Worm (Caenorhabditis elegans) whole organism, L4 larva: ENCODE data around the gene dnc-2.
A peak's percentile ranks its signal among the peaks of the same experiment; 100 is the strongest.

Experiments used
- F37D6.2 ChIP-seq: sonication (generic microtip); optimal IDR thresholded peaks from 2 replicates; lab custom pipeline; 2016; ENCODE audit warnings: mild to moderate bottlenecking, missing genetic modification characterization, missing compliant biosample characterization
- F44E2.7 ChIP-seq: fragments of 200-800 bp; sonication (Bioruptor generic); IDR thresholded peaks from 2 replicates; pipeline ENCODE4 v2.1.2; 2022; ENCODE audit warnings: missing genetic modification characterization, missing compliant biosample characterization
- Y48G9A.11 ChIP-seq: fragments of 200-800 bp; sonication (Bioruptor generic); IDR thresholded peaks from 2 replicates; pipeline ENCODE4 v1.3.6; 2022; ENCODE audit warnings: missing genetic modification reagents, missing genetic modification characterization, missing compliant biosample characterization
- Y5F2A.4 ChIP-seq: fragments of 200-800 bp; sonication (Bioruptor generic); optimal IDR thresholded peaks from 2 replicates; lab custom pipeline; 2018; ENCODE audit warnings: mild to moderate bottlenecking, missing genetic modification characterization, missing compliant biosample characterization
- aly-2 ChIP-seq: sonication (generic microtip); optimal IDR thresholded peaks from 2 replicates; lab custom pipeline; 2018; ENCODE audit warnings: missing biosample characterization, missing genetic modification characterization
- attf-4 ChIP-seq: sonication (generic microtip); optimal IDR thresholded peaks from 3 replicates; lab custom pipeline; 2017; ENCODE audit warnings: missing biosample characterization, missing genetic modification characterization
- ceh-28 ChIP-seq: fragments of 150-350 bp; optimal IDR thresholded peaks from 2 replicates; lab custom pipeline; 2014; ENCODE audit warnings: missing biosample characterization, missing genetic modification reagents, missing genetic modification characterization
- ceh-32 ChIP-seq: sonication (generic microtip); optimal IDR thresholded peaks from 2 replicates; lab custom pipeline; 2016; ENCODE audit warnings: mild to moderate bottlenecking, missing genetic modification characterization, missing compliant biosample characterization; ENCODE audit not compliant: poor library complexity
- ceh-44 ChIP-seq: fragments of 200-800 bp; sonication (Bioruptor generic); IDR thresholded peaks from 2 replicates; pipeline ENCODE4 v1.3.6; 2022; ENCODE audit warnings: missing genetic modification reagents, missing genetic modification characterization, missing compliant biosample characterization
- ceh-62 ChIP-seq: sonication (generic microtip); optimal IDR thresholded peaks from 2 replicates; lab custom pipeline; 2017; ENCODE audit warnings: missing biosample characterization, missing genetic modification characterization
- ces-1 ChIP-seq: fragments of 150-350 bp; sonication (generic microtip); optimal IDR thresholded peaks from 4 replicates; lab custom pipeline; 2014; ENCODE audit warnings: missing biosample characterization, missing genetic modification reagents, missing genetic modification characterization
- cey-2 ChIP-seq: sonication (generic microtip); optimal IDR thresholded peaks from 3 replicates; lab custom pipeline; 2017; ENCODE audit warnings: missing genetic modification characterization, mild to moderate bottlenecking, missing compliant biosample characterization, antibody characterized with exemption, borderline replicate concordance; ENCODE audit not compliant: insufficient read depth
- ctbp-1 ChIP-seq: fragments of 200-800 bp; sonication (Bioruptor generic); IDR thresholded peaks from 2 replicates; pipeline ENCODE4 v1.3.6; 2022; ENCODE audit warnings: missing genetic modification reagents, missing genetic modification characterization, missing compliant biosample characterization
- daf-16 ChIP-seq, 3 experiments: sonication (generic microtip); optimal IDR thresholded peaks; 2 replicates each; lab custom pipeline; 2016 to 2017; ENCODE audit warnings: missing genetic modification characterization in 3 of 3, missing genetic modification reagents in 3 of 3, mild to moderate bottlenecking in 2 of 3, missing compliant biosample characterization in 2 of 3, missing biosample characterization in 1 of 3, moderate library complexity in 1 of 3
- daf-19 ChIP-seq: fragments of 200-800 bp; sonication (Bioruptor generic); conservative IDR thresholded peaks from 2 replicates; pipeline ENCODE4 v1.3.6; 2022; ENCODE audit warnings: missing genetic modification characterization, missing compliant biosample characterization
- dmd-6 ChIP-seq: fragments of 200-800 bp; sonication (Bioruptor generic); IDR thresholded peaks from 2 replicates; pipeline ENCODE4 v1.3.6; 2022; ENCODE audit warnings: missing genetic modification reagents, missing genetic modification characterization, missing compliant biosample characterization
- dmd-8 ChIP-seq: fragments of 200-800 bp; sonication (Bioruptor generic); IDR thresholded peaks from 2 replicates; pipeline ENCODE4 v1.3.6; 2022; ENCODE audit warnings: missing genetic modification characterization, missing compliant biosample characterization
- dve-1 ChIP-seq: sonication (generic microtip); optimal IDR thresholded peaks from 2 replicates; lab custom pipeline; 2017; ENCODE audit warnings: antibody characterized with exemption, mild to moderate bottlenecking, missing genetic modification characterization, missing compliant biosample characterization; ENCODE audit not compliant: insufficient read depth
- egl-27 ChIP-seq: sonication (generic microtip); optimal IDR thresholded peaks from 3 replicates; lab custom pipeline; 2017; ENCODE audit warnings: missing biosample characterization, missing genetic modification reagents, missing genetic modification characterization
- fos-1 ChIP-seq: fragments of 150-350 bp; optimal IDR thresholded peaks from 2 replicates; lab custom pipeline; 2014; ENCODE audit warnings: missing biosample characterization, missing genetic modification characterization
- gei-8 ChIP-seq: fragments of 200-800 bp; sonication (Bioruptor generic); optimal IDR thresholded peaks from 2 replicates; lab custom pipeline; 2018; ENCODE audit warnings: mild to moderate bottlenecking, missing genetic modification characterization, missing compliant biosample characterization
- hlh-11 ChIP-seq: fragments of 200-800 bp; sonication (Bioruptor generic); optimal IDR thresholded peaks from 2 replicates; lab custom pipeline; 2018; ENCODE audit warnings: mild to moderate bottlenecking, missing genetic modification characterization, missing compliant biosample characterization
- hlh-30 ChIP-seq: sonication (generic microtip); optimal IDR thresholded peaks from 2 replicates; lab custom pipeline; 2017; ENCODE audit warnings: antibody characterized with exemption, mild to moderate bottlenecking, missing genetic modification characterization, missing compliant biosample characterization; ENCODE audit not compliant: insufficient read depth
- lim-7 ChIP-seq: fragments of 200-800 bp; sonication (Bioruptor generic); IDR thresholded peaks from 2 replicates; pipeline ENCODE4 v1.3.6; 2022; ENCODE audit warnings: missing genetic modification characterization, missing compliant biosample characterization
- lin-13 ChIP-seq: fragments of 150-350 bp; optimal IDR thresholded peaks from 2 replicates; lab custom pipeline; 2014; ENCODE audit warnings: missing biosample characterization, missing genetic modification reagents, missing genetic modification characterization
- lin-38 ChIP-seq: fragments of 200-800 bp; sonication (Bioruptor generic); IDR thresholded peaks from 2 replicates; pipeline ENCODE4 v1.3.6; 2022; ENCODE audit warnings: missing genetic modification reagents, missing genetic modification characterization, missing compliant biosample characterization
- lin-39 ChIP-seq: fragments of 150-350 bp; optimal IDR thresholded peaks from 2 replicates; lab custom pipeline; 2014; ENCODE audit warnings: missing biosample characterization, missing genetic modification reagents, missing genetic modification characterization
- lsy-2 ChIP-seq, 2 experiments: fragments of 150-350 bp in 1 of 2; sonication (generic microtip) in 1 of 2; optimal IDR thresholded peaks; 2 replicates each; lab custom pipeline; 2014 to 2017; ENCODE audit warnings: missing biosample characterization in 2 of 2, missing genetic modification characterization in 2 of 2
- madf-9 ChIP-seq: fragments of 200-800 bp; sonication (Bioruptor generic); conservative IDR thresholded peaks from 2 replicates; pipeline ENCODE4 v1.3.6; 2022; ENCODE audit warnings: missing genetic modification reagents, missing genetic modification characterization, missing compliant biosample characterization
- mdl-1 ChIP-seq, 2 experiments: fragments of 150-350 bp in 1 of 2; sonication (generic microtip) in 1 of 2; optimal IDR thresholded peaks; 2 replicates each; lab custom pipeline; 2014 to 2017; ENCODE audit warnings: missing biosample characterization in 2 of 2, missing genetic modification characterization in 2 of 2
- mdt-29 ChIP-seq: fragments of 200-800 bp; sonication (Bioruptor generic); IDR thresholded peaks from 2 replicates; pipeline ENCODE4 v1.3.6; 2022; ENCODE audit warnings: missing genetic modification reagents, missing genetic modification characterization, missing compliant biosample characterization
- mxl-3 ChIP-seq: fragments of 200-800 bp; sonication (Bioruptor generic); optimal IDR thresholded peaks from 2 replicates; lab custom pipeline; 2018; ENCODE audit warnings: mild to moderate bottlenecking, missing genetic modification characterization, missing compliant biosample characterization
- nhr-111 ChIP-seq: fragments of 200-800 bp; sonication (Bioruptor generic); optimal IDR thresholded peaks from 2 replicates; lab custom pipeline; 2018; ENCODE audit warnings: mild to moderate bottlenecking, missing genetic modification characterization, missing compliant biosample characterization
- nhr-28 ChIP-seq: fragments of 150-350 bp; optimal IDR thresholded peaks from 2 replicates; lab custom pipeline; 2014; ENCODE audit warnings: missing biosample characterization, missing genetic modification characterization
- nhr-42 ChIP-seq: fragments of 200-800 bp; sonication (Bioruptor generic); IDR thresholded peaks from 2 replicates; pipeline ENCODE4 v1.3.6; 2022; ENCODE audit warnings: missing genetic modification characterization, missing compliant biosample characterization
- nhr-48 ChIP-seq: sonication (generic microtip); optimal IDR thresholded peaks from 2 replicates; lab custom pipeline; 2016; ENCODE audit warnings: mild to moderate bottlenecking, missing genetic modification characterization, missing compliant biosample characterization
- nhr-6 ChIP-seq: fragments of 150-350 bp; optimal IDR thresholded peaks from 2 replicates; lab custom pipeline; 2014; ENCODE audit warnings: missing biosample characterization, missing genetic modification characterization
- nhr-76 ChIP-seq: fragments of 150-350 bp; optimal IDR thresholded peaks from 2 replicates; lab custom pipeline; 2014; ENCODE audit warnings: missing biosample characterization, missing genetic modification characterization
- php-3 ChIP-seq: fragments of 200-800 bp; sonication (Bioruptor generic); IDR thresholded peaks from 2 replicates; pipeline ENCODE4 v1.3.6; 2022; ENCODE audit warnings: missing genetic modification reagents, missing genetic modification characterization, missing compliant biosample characterization
- set-16 ChIP-seq: fragments of 200-800 bp; sonication (Bioruptor generic); IDR thresholded peaks from 2 replicates; pipeline ENCODE4 v1.3.6; 2022; ENCODE audit warnings: missing genetic modification reagents, missing genetic modification characterization, missing compliant biosample characterization
- spr-1 ChIP-seq: sonication (generic microtip); optimal IDR thresholded peaks from 2 replicates; lab custom pipeline; 2016; ENCODE audit warnings: mild to moderate bottlenecking, missing genetic modification characterization, missing compliant biosample characterization
- unc-62 ChIP-seq, 3 experiments: fragments of 150-350 bp in 1 of 3; sonication (generic microtip); optimal IDR thresholded peaks in 2 of 3; peaks in 1 of 3; 1 replicate in 1 of 3; 2 replicates in 2 of 3; lab custom pipeline; 2014 to 2017; ENCODE audit warnings: missing biosample characterization in 3 of 3, missing genetic modification characterization in 3 of 3, missing genetic modification reagents in 3 of 3, missing genotype in 1 of 3
- vab-7 ChIP-seq: fragments of 200-800 bp; sonication (Bioruptor generic); IDR thresholded peaks from 2 replicates; pipeline ENCODE4 v1.3.6; 2022; ENCODE audit warnings: missing genetic modification reagents, missing genetic modification characterization, missing compliant biosample characterization
- zag-1 ChIP-seq: fragments of 150-350 bp; optimal IDR thresholded peaks from 2 replicates; lab custom pipeline; 2014; ENCODE audit warnings: missing biosample characterization, missing genetic modification characterization
- zfp-3 ChIP-seq: fragments of 200-800 bp; sonication (Bioruptor generic); conservative IDR thresholded peaks from 2 replicates; pipeline ENCODE4 v1.3.6; 2022; ENCODE audit warnings: missing genetic modification reagents, missing genetic modification characterization, missing compliant biosample characterization
- ztf-11 ChIP-seq: fragments of 150-350 bp; optimal IDR thresholded peaks from 2 replicates; lab custom pipeline; 2014; ENCODE audit warnings: missing biosample characterization, missing genetic modification characterization
- ztf-7 ChIP-seq: fragments of 150-350 bp; optimal IDR thresholded peaks from 2 replicates; lab custom pipeline; 2014; ENCODE audit warnings: missing biosample characterization, missing genetic modification characterization

dnc-2 gene

ce11 chrIII:5922236-5922635 lies 3.3 kb downstream of the dnc-2 start:
- TF ChIP-seq mxl-3 (peak; percentile 50), php-3 (GFP tag; lab: Robert Waterston, UW) (0 out of 2 replicates have a peak, but pooled peaks have one; percentile 24), ceh-32 (tag; lab: Kevin White, UChicago) (no peak), ctbp-1 (GFP tag; lab: Robert Waterston, UW) (no peak), fos-1 (tag; lab: Kevin White, UChicago) (no peak), ceh-44 (no peak), lin-38 (GFP tag; lab: Robert Waterston, UW) (no peak), dmd-8 (GFP tag; lab: Robert Waterston, UW) (no peak), nhr-28 (tag; lab: Kevin White, UChicago) (peak; percentile 80), hlh-30 (tag; lab: Kevin White, UChicago) (peak; percentile 43), lsy-2 (tag; optimal IDR thresholded peaks at IDR 0.05; lab: Kevin White, UChicago) (peak in 1 of 2 experiments; percentile 6), unc-62 (GFP tag; optimal IDR thresholded peaks at IDR 0.05 in 1 of 2; lab: Kevin White, UChicago) (peak in 1 of 2 experiments; percentile 72), unc-62 (tag; optimal IDR thresholded peaks at IDR 0.05; lab: Kevin White, UChicago) (peak; percentile 42), nhr-48 (tag; lab: Kevin White, UChicago) (peak; percentile 15), hlh-11 (tag; lab: Kevin White, UChicago) (peak; percentile 48), mdl-1 (tag; optimal IDR thresholded peaks at IDR 0.05; lab: Kevin White, UChicago) (peak in 1 of 2 experiments; percentile 59)

ce11 chrIII:5921067-5921678 lies 4.4 kb downstream of the dnc-2 start:
- TF ChIP-seq mdt-29 (no peak), dve-1 (peak; percentile 34), lsy-2 (tag; optimal IDR thresholded peaks at IDR 0.05; lab: Kevin White, UChicago) (peak in 1 of 2 experiments; percentile 20), Y5F2A.4 (GFP tag; lab: Kevin White, UChicago) (no peak), ces-1 (no peak), ceh-28 (peak; percentile 15), zfp-3 (GFP tag; lab: Robert Waterston, UW) (no peak), mxl-3 (peak; percentile 70), gei-8 (no peak), F44E2.7 (GFP tag; lab: Robert Waterston, UW) (no peak), nhr-111 (GFP tag; lab: Kevin White, UChicago) (no peak), F37D6.2 (tag; lab: Kevin White, UChicago) (no peak), lim-7 (GFP tag; lab: Robert Waterston, UW) (no peak), Y48G9A.11 (GFP tag; lab: Robert Waterston, UW) (no peak), ceh-44 (no peak), dmd-6 (GFP tag; lab: Robert Waterston, UW) (peak; percentile 50), attf-4 (tag; lab: Kevin White, UChicago) (no peak), set-16 (GFP tag; lab: Robert Waterston, UW) (no peak), vab-7 (GFP tag; lab: Robert Waterston, UW) (no peak), fos-1 (tag; lab: Kevin White, UChicago) (no peak), nhr-76 (tag; lab: Kevin White, UChicago) (no peak), zag-1 (no peak), nhr-42 (GFP tag; lab: Robert Waterston, UW) (no peak), daf-16 (GFP tag; optimal IDR thresholded peaks at IDR 0.05; lab: Kevin White, UChicago) (no peak), daf-16 (tag; optimal IDR thresholded peaks at IDR 0.05; lab: Kevin White, UChicago) (no peak), cey-2 (tag; lab: Kevin White, UChicago) (peak; percentile 41), nhr-6 (tag; lab: Kevin White, UChicago) (no peak), spr-1 (no peak), aly-2 (tag; lab: Kevin White, UChicago) (no peak), daf-19 (GFP tag; lab: Robert Waterston, UW) (no peak), ceh-62 (no peak), lin-39 (tag; lab: Kevin White, UChicago) (no peak), ztf-7 (tag; lab: Kevin White, UChicago) (no peak), ztf-11 (no peak), madf-9 (no peak), lin-13 (GFP tag; lab: Kevin White, UChicago) (no peak), egl-27 (tag; lab: Kevin White, UChicago) (no peak)
